Worm (Caenorhabditis elegans): ENCODE measurements around the gene F40C5.2.

ce11 chrV:3552740-3553469, 17.9 kb upstream of the F40C5.2 start, which contains the start of gene T24A6.20:
- TF ChIP-seq unc-39 (tag; optimal IDR thresholded peaks at IDR 0.05) (no peak), elt-3 (tag; optimal IDR thresholded peaks at IDR 0.05) (no peak), nhr-237 (tag; optimal IDR thresholded peaks at IDR 0.05) (no peak), elt-1 (tag; optimal IDR thresholded peaks at IDR 0.05; ENCODE audit: borderline replicate concordance, insufficient read depth) (no peak), mab-5 (tag; optimal IDR thresholded peaks at IDR 0.05) (no peak), nhr-28 (tag; optimal IDR thresholded peaks at IDR 0.05) (no peak), flh-1 (GFP tag; optimal IDR thresholded peaks at IDR 0.05) (no peak), unc-62 (GFP tag; optimal IDR thresholded peaks at IDR 0.05) (no peak), mep-1 (tag; optimal IDR thresholded peaks at IDR 0.05) (no peak), lin-13 (tag; optimal IDR thresholded peaks at IDR 0.05) (no peak), pha-4 (tag; optimal IDR thresholded peaks at IDR 0.05) (no peak), lsy-2 (tag; optimal IDR thresholded peaks at IDR 0.05) (no peak)

Measured in whole organism, mixed stage, embryonic.